Worm (Caenorhabditis elegans): ENCODE data around the gene ZK792.1.

Gene ZK792.1

DNA sequence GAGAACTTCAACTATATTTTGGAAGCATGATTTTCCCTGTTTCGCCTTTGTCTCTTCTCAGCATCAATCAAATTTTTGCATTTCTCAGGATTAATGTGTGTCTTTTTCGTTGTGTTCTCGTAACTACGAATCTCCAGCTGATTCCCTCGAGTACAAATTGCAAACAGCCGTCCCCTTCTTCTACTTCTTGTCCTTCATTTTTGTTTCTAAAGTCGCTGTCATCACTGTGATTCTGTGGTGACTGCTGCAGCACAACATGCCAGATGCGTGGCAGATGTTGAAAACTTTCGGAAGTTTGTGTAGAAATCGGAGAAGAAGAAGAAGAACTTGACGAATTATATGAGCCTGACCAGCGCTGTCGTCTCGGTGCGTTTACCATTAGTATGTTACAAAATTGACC is 53.6 kb downstream of the ZK792.1 start:
- TF ChIP-seq hlh-8 (tag; optimal IDR thresholded peaks at IDR 0.05) (peak; percentile 91), unc-55 (GFP tag; optimal IDR thresholded peaks at IDR 0.05) (no peak)

DNA sequence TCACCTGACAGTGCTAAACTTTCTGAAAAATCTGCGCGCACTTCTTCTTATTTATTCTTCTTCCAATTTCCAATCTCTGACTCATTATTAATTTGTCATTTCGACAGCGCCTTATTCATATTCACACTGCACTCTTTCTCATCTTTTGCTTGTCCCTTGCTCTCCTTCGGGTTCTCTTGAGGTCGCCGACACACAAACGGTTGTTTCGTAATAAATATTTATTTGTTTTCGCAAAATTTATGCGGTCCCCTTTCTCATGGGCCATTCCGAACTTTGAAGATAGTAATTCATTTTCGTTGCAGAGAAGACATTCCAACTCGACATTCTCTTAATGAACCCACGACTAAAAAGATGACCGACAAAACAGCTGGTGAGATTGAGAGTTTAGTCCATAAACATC is 55.1 kb downstream of the ZK792.1 start, which contains the start of gene magi-1:
Gene magi-1 (plus strand): TSS at position 301 of the 400 bp plus-strand sequence.
- TF ChIP-seq ahr-1 (tag; optimal IDR thresholded peaks at IDR 0.05) (no peak), odd-2 (tag; optimal IDR thresholded peaks at IDR 0.05) (no peak), unc-55 (GFP tag; optimal IDR thresholded peaks at IDR 0.05) (no peak), ceh-18 (tag; optimal IDR thresholded peaks at IDR 0.05) (no peak)
